Fruit fly (Drosophila melanogaster) whole organism, embryonic: Measurements from ENCODE around the gene CG9107.

ENCODE experiments used
- ATbp ChIP-seq: fragments of 200-800 bp; sonication (Bioruptor generic); optimal IDR thresholded peaks from 2 replicates; lab custom pipeline; 2017; ENCODE audit warnings: missing biosample characterization, mild to moderate bottlenecking, missing genetic modification characterization, missing genetic modification reagents
- Aef1 ChIP-seq: fragments of 200-800 bp; sonication (Bioruptor generic); IDR thresholded peaks from 3 replicates; pipeline ENCODE4 v1.3.6; 2022; ENCODE audit warnings: missing biosample characterization, missing genetic modification characterization
- Bgb ChIP-seq: fragments of 200-800 bp; sonication (Bioruptor generic); IDR thresholded peaks from 2 replicates; pipeline ENCODE4 v1.3.6; 2022; ENCODE audit warnings: missing biosample characterization, missing genetic modification characterization; ENCODE audit not compliant: partially characterized antibody
- CG11695 ChIP-seq: fragments of 200-800 bp; sonication (Bioruptor generic); IDR thresholded peaks from 3 replicates; pipeline ENCODE4 v1.3.6; 2022; ENCODE audit warnings: missing biosample characterization, missing genetic modification characterization
- CG12744 ChIP-seq: fragments of 200-800 bp; sonication (Bioruptor generic); optimal IDR thresholded peaks from 2 replicates; lab custom pipeline; 2016; ENCODE audit warnings: missing biosample characterization, missing genetic modification characterization
- CG13123 ChIP-seq: fragments of 200-800 bp; sonication (Bioruptor generic); optimal IDR thresholded peaks from 2 replicates; lab custom pipeline; 2016; ENCODE audit warnings: missing biosample characterization, missing genetic modification characterization
- CG13287 ChIP-seq: fragments of 200-800 bp; sonication (Bioruptor generic); IDR thresholded peaks from 2 replicates; pipeline ENCODE4 v1.3.6; 2022; ENCODE audit warnings: missing biosample characterization, missing genetic modification characterization; ENCODE audit not compliant: partially characterized antibody
- CG13424 ChIP-seq: fragments of 200-800 bp; sonication (Bioruptor generic); optimal IDR thresholded peaks from 2 replicates; lab custom pipeline; 2019; ENCODE audit warnings: missing biosample characterization, mild to moderate bottlenecking, missing genetic modification characterization, moderate library complexity
- CG17186 ChIP-seq: fragments of 200-800 bp; sonication (Bioruptor generic); optimal IDR thresholded peaks from 3 replicates; lab custom pipeline; 2017; ENCODE audit warnings: missing biosample characterization, missing genetic modification reagents, missing genetic modification characterization
- CG18476 ChIP-seq: fragments of 200-800 bp; sonication (Bioruptor generic); optimal IDR thresholded peaks from 2 replicates; lab custom pipeline; 2016; ENCODE audit warnings: missing biosample characterization, mild to moderate bottlenecking, missing genetic modification characterization
- CG2199 ChIP-seq: fragments of 200-800 bp; sonication (Bioruptor generic); IDR thresholded peaks from 3 replicates; pipeline ENCODE4 v1.3.6; 2022; ENCODE audit warnings: missing biosample characterization, missing genetic modification characterization
- CG4617 ChIP-seq: fragments of 200-800 bp; sonication (Bioruptor generic); optimal IDR thresholded peaks from 3 replicates; lab custom pipeline; 2016; ENCODE audit warnings: missing biosample characterization, missing genetic modification characterization, borderline replicate concordance
- CG4730 ChIP-seq: fragments of 200-800 bp; sonication (Bioruptor generic); IDR thresholded peaks from 2 replicates; pipeline ENCODE4 v1.3.6; 2022; ENCODE audit warnings: missing biosample characterization, missing genetic modification characterization
- CG6175 ChIP-seq: fragments of 200-800 bp; sonication (Bioruptor generic); IDR thresholded peaks from 3 replicates; pipeline ENCODE4 v1.3.6; 2022; ENCODE audit warnings: missing biosample characterization, missing genetic modification characterization
- CG6689 ChIP-seq: fragments of 200-800 bp; sonication (Bioruptor generic); IDR thresholded peaks from 2 replicates; pipeline ENCODE4 v1.3.6; 2022; ENCODE audit warnings: missing biosample characterization, missing genetic modification characterization
- CG7928 ChIP-seq: fragments of 200-800 bp; sonication (Bioruptor generic); optimal IDR thresholded peaks from 2 replicates; lab custom pipeline; 2017; ENCODE audit warnings: missing biosample characterization, mild to moderate bottlenecking, missing genetic modification characterization
- CG8089 ChIP-seq: fragments of 200-800 bp; sonication (Bioruptor generic); optimal IDR thresholded peaks from 3 replicates; lab custom pipeline; 2016; ENCODE audit warnings: missing biosample characterization, missing genetic modification characterization
- CG8359 ChIP-seq: fragments of 200-800 bp; sonication (Bioruptor generic); optimal IDR thresholded peaks from 2 replicates; lab custom pipeline; 2017; ENCODE audit warnings: missing biosample characterization, mild to moderate bottlenecking, missing genetic modification characterization, borderline replicate concordance
- CG9437 ChIP-seq: fragments of 200-800 bp; sonication (Bioruptor generic); optimal IDR thresholded peaks from 2 replicates; lab custom pipeline; 2018; ENCODE audit warnings: missing biosample characterization, mild to moderate bottlenecking, missing genetic modification characterization
- CG9609 ChIP-seq: fragments of 200-800 bp; sonication (Bioruptor generic); optimal IDR thresholded peaks from 3 replicates; lab custom pipeline; 2016; ENCODE audit warnings: missing biosample characterization, missing genetic modification characterization
- CG9876 ChIP-seq: fragments of 200-800 bp; sonication (Bioruptor generic); optimal IDR thresholded peaks from 2 replicates; lab custom pipeline; 2016; ENCODE audit warnings: missing biosample characterization, missing genetic modification characterization
- Chrac-16 ChIP-seq: fragments of 200-800 bp; sonication (Bioruptor generic); optimal IDR thresholded peaks from 3 replicates; lab custom pipeline; 2016; ENCODE audit warnings: missing biosample characterization, missing genetic modification characterization
- CrebB ChIP-seq: fragments of 200-800 bp; sonication (Bioruptor generic); optimal IDR thresholded peaks from 3 replicates; lab custom pipeline; 2018; ENCODE audit warnings: missing biosample characterization, mild to moderate bottlenecking, missing genetic modification characterization
- Fer2 ChIP-seq: fragments of 200-800 bp; sonication (Bioruptor generic); optimal IDR thresholded peaks from 2 replicates; lab custom pipeline; 2018; ENCODE audit warnings: missing biosample characterization, mild to moderate bottlenecking, missing genetic modification characterization, moderate library complexity
- Gsc ChIP-seq: fragments of 200-800 bp; sonication (Bioruptor generic); IDR thresholded peaks from 2 replicates; pipeline ENCODE4 v1.3.6; 2022; ENCODE audit warnings: missing biosample characterization, missing genetic modification characterization
- H15 ChIP-seq: fragments of 200-800 bp; sonication (Bioruptor generic); IDR thresholded peaks from 3 replicates; pipeline ENCODE4 v1.3.6; 2022; ENCODE audit warnings: missing biosample characterization, missing genetic modification characterization
- Hmx ChIP-seq: fragments of 200-800 bp; sonication (Bioruptor generic); optimal IDR thresholded peaks from 2 replicates; lab custom pipeline; 2016; ENCODE audit warnings: missing biosample characterization, missing genetic modification characterization
- Mad ChIP-seq: fragments of 200-800 bp; sonication (Bioruptor generic); optimal IDR thresholded peaks from 2 replicates; lab custom pipeline; 2016; ENCODE audit warnings: missing biosample characterization, missing genetic modification characterization
- NFAT ChIP-seq: fragments of 200-800 bp; sonication (Bioruptor generic); IDR thresholded peaks from 2 replicates; pipeline ENCODE4 v1.3.6; 2022; ENCODE audit warnings: missing biosample characterization, missing genetic modification characterization
- Nf-YA ChIP-seq: fragments of 200-800 bp; sonication (Bioruptor generic); IDR thresholded peaks from 2 replicates; pipeline ENCODE4 v1.3.6; 2022; ENCODE audit warnings: missing biosample characterization, missing genetic modification characterization
- Oli ChIP-seq: fragments of 200-800 bp; sonication (Bioruptor generic); optimal IDR thresholded peaks from 2 replicates; lab custom pipeline; 2018; ENCODE audit warnings: missing biosample characterization, mild to moderate bottlenecking, missing genetic modification characterization, moderate library complexity
- Stat92E ChIP-seq, 3 experiments: fragments of >200 bp in 2 of 3; fragments of 200-800 bp in 1 of 3; sonication (Bioruptor generic) in 1 of 3; optimal IDR thresholded peaks; 2 replicates each; lab custom pipeline; 2017 to 2019; ENCODE audit warnings: missing biosample characterization in 3 of 3, missing genetic modification characterization in 3 of 3, mild to moderate bottlenecking in 1 of 3, moderate library complexity in 1 of 3
- ac ChIP-seq: fragments of 200-800 bp; sonication (Bioruptor generic); optimal IDR thresholded peaks from 3 replicates; lab custom pipeline; 2017; ENCODE audit warnings: missing biosample characterization, mild to moderate bottlenecking, missing genetic modification characterization
- az2 ChIP-seq: fragments of 200-800 bp; sonication (Bioruptor generic); optimal IDR thresholded peaks from 3 replicates; lab custom pipeline; 2016; ENCODE audit warnings: missing biosample characterization, missing genetic modification characterization
- cas ChIP-seq: fragments of 200-800 bp; sonication (Bioruptor generic); IDR thresholded peaks from 2 replicates; pipeline ENCODE4 v1.3.6; 2022; ENCODE audit warnings: missing biosample characterization, missing genetic modification characterization
- chif ChIP-seq, 2 experiments: fragments of 200-800 bp; sonication (Bioruptor generic); optimal IDR thresholded peaks; 3 replicates each; lab custom pipeline; 2016; ENCODE audit warnings: missing biosample characterization in 2 of 2, missing genetic modification characterization in 2 of 2
- ci ChIP-seq: fragments of 200-800 bp; sonication (Bioruptor generic); IDR thresholded peaks from 3 replicates; pipeline ENCODE4 v1.3.6; 2022; ENCODE audit warnings: missing biosample characterization, missing genetic modification characterization
- corto ChIP-seq: fragments of 200-800 bp; sonication (Bioruptor generic); optimal IDR thresholded peaks from 2 replicates; lab custom pipeline; 2016; ENCODE audit warnings: missing biosample characterization, mild to moderate bottlenecking, missing genetic modification characterization, moderate library complexity
- cwo ChIP-seq: fragments of 200-800 bp; sonication (Bioruptor generic); optimal IDR thresholded peaks from 3 replicates; lab custom pipeline; 2017; ENCODE audit warnings: missing biosample characterization, missing genetic modification characterization, mild to moderate bottlenecking, moderate library complexity, missing genetic modification reagents
- fd96Cb ChIP-seq: fragments of 200-800 bp; sonication (Bioruptor generic); optimal IDR thresholded peaks from 2 replicates; lab custom pipeline; 2018; ENCODE audit warnings: missing biosample characterization, mild to moderate bottlenecking, missing genetic modification characterization, moderate library complexity
- inv ChIP-seq: fragments of 200-800 bp; sonication (Bioruptor generic); IDR thresholded peaks from 2 replicates; pipeline ENCODE4 v1.3.6; 2022; ENCODE audit warnings: missing biosample characterization, missing genetic modification characterization; ENCODE audit not compliant: partially characterized antibody
- klu ChIP-seq: fragments of 200-800 bp; sonication (Bioruptor generic); IDR thresholded peaks from 2 replicates; pipeline ENCODE4 v1.3.6; 2022; ENCODE audit warnings: missing biosample characterization, missing genetic modification characterization
- kni ChIP-seq: fragments of 200-800 bp; sonication (Bioruptor generic); optimal IDR thresholded peaks from 3 replicates; lab custom pipeline; 2017; ENCODE audit warnings: mild to moderate bottlenecking, missing biosample characterization, missing genetic modification reagents, missing genetic modification characterization
- mam ChIP-seq: fragments of 200-800 bp; sonication (Bioruptor generic); optimal IDR thresholded peaks from 3 replicates; lab custom pipeline; 2016; ENCODE audit warnings: missing biosample characterization, missing genetic modification characterization
- phol ChIP-seq: fragments of 200-800 bp; sonication (Bioruptor generic); optimal IDR thresholded peaks from 3 replicates; lab custom pipeline; 2018; ENCODE audit warnings: missing biosample characterization, mild to moderate bottlenecking, missing genetic modification characterization, moderate library complexity
- pzg ChIP-seq: fragments of 200-800 bp; sonication (Bioruptor generic); optimal IDR thresholded peaks from 3 replicates; lab custom pipeline; 2018; ENCODE audit warnings: missing biosample characterization, mild to moderate bottlenecking, missing genetic modification characterization, moderate library complexity
- rib ChIP-seq: fragments of 200-800 bp; sonication (Bioruptor generic); IDR thresholded peaks from 2 replicates; pipeline ENCODE4 v1.3.6; 2022; ENCODE audit warnings: missing biosample characterization, missing genetic modification characterization
- sens ChIP-seq: fragments of 200-800 bp; sonication (Bioruptor generic); peaks from one replicate; lab custom pipeline; 2016; ENCODE audit warnings: missing biosample characterization, missing genetic modification characterization
- usp ChIP-seq: fragments of >200 bp; optimal IDR thresholded peaks from 2 replicates; lab custom pipeline; 2017; ENCODE audit warnings: missing biosample characterization, missing genetic modification characterization
- zf30C ChIP-seq: fragments of 200-800 bp; sonication (Bioruptor generic); optimal IDR thresholded peaks from 3 replicates; lab custom pipeline; 2018; ENCODE audit warnings: missing biosample characterization, mild to moderate bottlenecking, missing genetic modification characterization

Gene CG9107

DNA sequence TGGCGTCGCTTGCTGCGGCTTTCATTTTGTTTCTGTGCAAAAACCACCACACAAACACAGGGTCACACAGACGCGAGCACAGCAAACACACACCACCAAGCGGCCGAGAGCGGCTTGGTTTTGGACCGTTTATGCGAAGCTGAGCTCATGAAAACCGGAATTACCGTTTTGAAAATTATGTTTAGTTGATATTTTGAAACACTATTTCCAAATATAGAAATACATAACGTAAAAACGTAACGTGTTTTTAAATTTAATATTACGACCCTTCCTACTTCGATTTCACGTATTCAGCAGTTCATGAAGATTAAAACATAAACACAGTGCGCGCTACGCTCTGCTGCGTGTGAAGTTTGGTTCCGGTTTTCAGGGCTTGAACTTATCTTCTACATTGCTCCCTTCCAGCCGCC lies 26.9 kb upstream of the CG9107 start (continued):
- TF ChIP-seq cas (GFP tag; lab: Robert Waterston, UW) (peak; percentile 84), CrebB (tag; lab: Kevin White, UChicago) (peak; percentile 98), CG7928 (GFP tag; lab: Kevin White, UChicago) (peak; percentile 76), usp (GFP tag; lab: Kevin White, UChicago) (no peak), CG13123 (GFP tag; lab: Kevin White, UChicago) (peak; percentile 77), H15 (GFP tag; lab: Robert Waterston, UW) (peak; percentile 81), CG6689 (GFP tag; lab: Robert Waterston, UW) (peak; percentile 94), zf30C (GFP tag; lab: Kevin White, UChicago) (peak; percentile 32), rib (GFP tag; lab: Robert Waterston, UW) (peak; percentile 94), Fer2 (tag; lab: Kevin White, UChicago) (peak; percentile 91), kni (peak; percentile 90), CG9609 (GFP tag; lab: Kevin White, UChicago) (peak; percentile 88), CG9876 (GFP tag; lab: Kevin White, UChicago) (peak; percentile 76), mam (peak; percentile 93), phol (tag; lab: Kevin White, UChicago) (peak; percentile 95), fd96Cb (peak; percentile 90), CG11695 (GFP tag; lab: Robert Waterston, UW) (peak; percentile 97), pzg (GFP tag; lab: Kevin White, UChicago) (peak; percentile 10), sens (GFP tag; lab: Kevin White, UChicago) (peak; percentile 99), CG8089 (GFP tag; lab: Kevin White, UChicago) (peak; percentile 85), CG13424 (tag; lab: Kevin White, UChicago) (peak; percentile 98), klu (peak; percentile 83), CG2199 (GFP tag; lab: Robert Waterston, UW) (peak; percentile 89; the same call in 2 of the 3 replicates), NFAT (GFP tag; lab: Robert Waterston, UW) (peak; percentile 79), corto (GFP tag; lab: Kevin White, UChicago) (peak; percentile 92), inv (GFP tag; lab: Robert Waterston, UW) (no peak), cwo (peak; percentile 94), CG6175 (GFP tag; lab: Robert Waterston, UW) (no peak), Oli (tag; lab: Kevin White, UChicago) (peak; percentile 95), Hmx (GFP tag; lab: Kevin White, UChicago) (peak; percentile 79), Mad (GFP tag; lab: Kevin White, UChicago) (peak; percentile 91), Bgb (GFP tag; lab: Robert Waterston, UW) (no peak), Nf-YA (GFP tag; lab: Robert Waterston, UW) (peak; percentile 90), CG9437 (peak; percentile 90), chif (GFP tag; optimal IDR thresholded peaks at IDR 0.05; lab: Kevin White, UChicago) (peak; percentile 92 to 93), CG4617 (peak; percentile 57), CG17186 (GFP tag; lab: Kevin White, UChicago) (peak; percentile 79), ac (GFP tag; lab: Kevin White, UChicago) (peak; percentile 79), Stat92E (GFP tag; optimal IDR thresholded peaks at IDR 0.05; lab: Kevin White, UChicago) (peak in 1 of 3 experiments; percentile 79), CG4730 (peak; percentile 69), CG13287 (GFP tag; lab: Robert Waterston, UW) (no peak), CG12744 (GFP tag; lab: Kevin White, UChicago) (peak; percentile 93), CG8359 (GFP tag; lab: Kevin White, UChicago) (peak; percentile 88), Chrac-16 (GFP tag; lab: Kevin White, UChicago) (peak; percentile 88), CG18476 (GFP tag; lab: Kevin White, UChicago) (peak; percentile 95), az2 (GFP tag; lab: Kevin White, UChicago) (peak; percentile 93), Gsc (GFP tag; lab: Robert Waterston, UW) (no peak; the same call in 1 of the 2 replicates), Aef1 (GFP tag; lab: Robert Waterston, UW) (peak; percentile 83), ATbp (GFP tag; lab: Kevin White, UChicago) (peak; percentile 95), ci (GFP tag; lab: Robert Waterston, UW) (peak; percentile 99)
